Fruit fly (Drosophila melanogaster) whole organism, embryonic: ENCODE data around the gene CG15333.

Experiments
- Abd-B ChIP-seq: fragments of 200-800 bp; sonication (Bioruptor generic); optimal IDR thresholded peaks from 2 replicates; lab custom pipeline; 2018; ENCODE audit warnings: missing biosample characterization, mild to moderate bottlenecking, missing genetic modification characterization, moderate library complexity
- Asciz ChIP-seq: fragments of 200-800 bp; sonication (Bioruptor generic); optimal IDR thresholded peaks from 2 replicates; lab custom pipeline; 2017; ENCODE audit warnings: missing biosample characterization, mild to moderate bottlenecking, missing genetic modification characterization, missing genetic modification reagents
- CG10321 ChIP-seq: fragments of 200-800 bp; sonication (Bioruptor generic); IDR thresholded peaks from 2 replicates; pipeline ENCODE4 v1.3.6; 2022; ENCODE audit warnings: missing biosample characterization, missing genetic modification characterization
- CG10959 ChIP-seq: fragments of 200-800 bp; sonication (Bioruptor generic); IDR thresholded peaks from 2 replicates; pipeline ENCODE4 v1.3.6; 2022; ENCODE audit warnings: missing biosample characterization, missing genetic modification characterization
- CG11456 ChIP-seq: fragments of 200-800 bp; sonication (Bioruptor generic); IDR thresholded peaks from 3 replicates; pipeline ENCODE4 v1.3.6; 2022; ENCODE audit warnings: missing biosample characterization, missing genetic modification characterization
- CG14014 ChIP-seq: fragments of 200-800 bp; sonication (Bioruptor generic); IDR thresholded peaks from 2 replicates; pipeline ENCODE4 v1.3.6; 2022; ENCODE audit warnings: missing biosample characterization, missing genetic modification characterization
- CG15601 ChIP-seq: fragments of 200-800 bp; sonication (Bioruptor generic); optimal IDR thresholded peaks from 3 replicates; lab custom pipeline; 2019; ENCODE audit warnings: missing biosample characterization, mild to moderate bottlenecking, missing genetic modification characterization, moderate library complexity
- CG16779 ChIP-seq: fragments of 200-800 bp; sonication (Bioruptor generic); IDR thresholded peaks from 2 replicates; pipeline ENCODE4 v1.3.6; 2022; ENCODE audit warnings: missing biosample characterization, missing genetic modification characterization
- CG16863 ChIP-seq: fragments of 200-800 bp; sonication (Bioruptor generic); optimal IDR thresholded peaks from 3 replicates; lab custom pipeline; 2016; ENCODE audit warnings: missing biosample characterization, missing genetic modification characterization
- CG18262 ChIP-seq: fragments of 200-800 bp; optimal IDR thresholded peaks from 3 replicates; lab custom pipeline; 2019; ENCODE audit warnings: missing biosample characterization, mild to moderate bottlenecking, missing genetic modification characterization, moderate library complexity
- CG1832 ChIP-seq: fragments of 200-800 bp; sonication (Bioruptor generic); optimal IDR thresholded peaks from 2 replicates; lab custom pipeline; 2017; ENCODE audit warnings: missing biosample characterization, mild to moderate bottlenecking, missing genetic modification characterization, inconsistent platforms
- CG2199 ChIP-seq: fragments of 200-800 bp; sonication (Bioruptor generic); IDR thresholded peaks from 3 replicates; pipeline ENCODE4 v1.3.6; 2022; ENCODE audit warnings: missing biosample characterization, missing genetic modification characterization
- CG2875 ChIP-seq: fragments of 200-800 bp; sonication (Bioruptor generic); optimal IDR thresholded peaks from 2 replicates; lab custom pipeline; 2017; ENCODE audit warnings: missing biosample characterization, mild to moderate bottlenecking, missing genetic modification characterization, missing genetic modification reagents
- CG3847 ChIP-seq: fragments of 200-800 bp; sonication (Bioruptor generic); IDR thresholded peaks from 2 replicates; pipeline ENCODE4 v1.3.6; 2022; ENCODE audit warnings: missing biosample characterization, missing genetic modification characterization
- CG6175 ChIP-seq: fragments of 200-800 bp; sonication (Bioruptor generic); IDR thresholded peaks from 3 replicates; pipeline ENCODE4 v1.3.6; 2022; ENCODE audit warnings: missing biosample characterization, missing genetic modification characterization
- CG6791 ChIP-seq: fragments of 200-800 bp; sonication (Bioruptor generic); IDR thresholded peaks from 3 replicates; pipeline ENCODE4 v1.3.6; 2022; ENCODE audit warnings: missing biosample characterization, missing genetic modification characterization; ENCODE audit not compliant: partially characterized antibody
- CG7271 ChIP-seq: fragments of 200-800 bp; sonication (Bioruptor generic); optimal IDR thresholded peaks from 2 replicates; lab custom pipeline; 2018; ENCODE audit warnings: missing biosample characterization, mild to moderate bottlenecking, missing genetic modification characterization, moderate library complexity
- CG7786 ChIP-seq: fragments of 200-800 bp; sonication (Bioruptor generic); optimal IDR thresholded peaks from 2 replicates; lab custom pipeline; 2016; ENCODE audit warnings: missing biosample characterization, missing genetic modification characterization
- CG7963 ChIP-seq: fragments of 200-800 bp; sonication (Bioruptor generic); IDR thresholded peaks from 3 replicates; pipeline ENCODE4 v1.3.6; 2022; ENCODE audit warnings: missing biosample characterization, missing genetic modification characterization; ENCODE audit not compliant: partially characterized antibody
- CG9437 ChIP-seq: fragments of 200-800 bp; sonication (Bioruptor generic); optimal IDR thresholded peaks from 2 replicates; lab custom pipeline; 2018; ENCODE audit warnings: missing biosample characterization, mild to moderate bottlenecking, missing genetic modification characterization
- CTCF ChIP-seq: fragments of 200-800 bp; sonication (Bioruptor generic); optimal IDR thresholded peaks from 2 replicates; lab custom pipeline; 2017; ENCODE audit warnings: missing biosample characterization, mild to moderate bottlenecking, missing genetic modification characterization, moderate library complexity
- D19A ChIP-seq: fragments of 200-800 bp; optimal IDR thresholded peaks from 3 replicates; lab custom pipeline; 2019; ENCODE audit warnings: missing biosample characterization, mild to moderate bottlenecking, missing genetic modification characterization, moderate library complexity
- Dfd ChIP-seq, 2 experiments: fragments of >200 bp; optimal IDR thresholded peaks; 2 replicates each; lab custom pipeline; 2017; ENCODE audit warnings: missing biosample characterization in 2 of 2, missing genetic modification characterization in 2 of 2
- Doc3 ChIP-seq: fragments of 200-800 bp; sonication (Bioruptor generic); IDR thresholded peaks from 3 replicates; pipeline ENCODE4 v1.3.6; 2022; ENCODE audit warnings: missing biosample characterization, missing genetic modification characterization; ENCODE audit not compliant: partially characterized antibody
- Drgx ChIP-seq: fragments of 200-800 bp; sonication (Bioruptor generic); IDR thresholded peaks from 2 replicates; pipeline ENCODE4 v1.3.6; 2022; ENCODE audit warnings: missing biosample characterization, missing genetic modification characterization
- Gsc ChIP-seq: fragments of 200-800 bp; sonication (Bioruptor generic); IDR thresholded peaks from 2 replicates; pipeline ENCODE4 v1.3.6; 2022; ENCODE audit warnings: missing biosample characterization, missing genetic modification characterization
- Kr ChIP-seq: fragments of 200-800 bp; sonication (Bioruptor generic); optimal IDR thresholded peaks from 2 replicates; lab custom pipeline; 2017; ENCODE audit warnings: missing biosample characterization, mild to moderate bottlenecking, missing genetic modification characterization
- Med ChIP-seq: fragments of 200-800 bp; sonication (Bioruptor generic); peaks from one replicate; lab custom pipeline; 2016; ENCODE audit warnings: missing biosample characterization, missing genetic modification characterization, mild to moderate bottlenecking, inconsistent platforms, moderate library complexity
- Neu2 ChIP-seq: fragments of 200-800 bp; sonication (Bioruptor generic); optimal IDR thresholded peaks from 3 replicates; lab custom pipeline; 2016; ENCODE audit warnings: missing biosample characterization, missing genetic modification characterization, borderline replicate concordance
- Pdp1 ChIP-seq, 2 experiments: fragments of 200-800 bp; sonication (Bioruptor generic); optimal IDR thresholded peaks; 3 replicates each; lab custom pipeline; 2016; ENCODE audit warnings: missing biosample characterization in 2 of 2, missing genetic modification characterization in 2 of 2, mild to moderate bottlenecking in 1 of 2, moderate library complexity in 1 of 2
- Sry-β ChIP-seq: fragments of 200-800 bp; sonication (Bioruptor generic); optimal IDR thresholded peaks from 2 replicates; lab custom pipeline; 2018; ENCODE audit warnings: missing biosample characterization, mild to moderate bottlenecking, missing genetic modification characterization, moderate library complexity
- Trl ChIP-seq, 3 experiments: fragments of >200 bp in 2 of 3; fragments of 200-800 bp in 1 of 3; sonication (Bioruptor generic) in 1 of 3; optimal IDR thresholded peaks; 2 replicates in 1 of 3; 3 replicates in 2 of 3; lab custom pipeline; 2016 to 2017; ENCODE audit warnings: missing biosample characterization in 1 of 3, missing genetic modification characterization in 1 of 3
- Xbp1 ChIP-seq: fragments of 200-800 bp; sonication (Bioruptor generic); optimal IDR thresholded peaks from 3 replicates; lab custom pipeline; 2016; ENCODE audit warnings: missing biosample characterization, mild to moderate bottlenecking, missing genetic modification characterization
- ase ChIP-seq: fragments of 200-800 bp; sonication (Bioruptor generic); IDR thresholded peaks from 3 replicates; pipeline ENCODE4 v1.3.6; 2022; ENCODE audit warnings: missing biosample characterization, missing genetic modification characterization
- bab2 ChIP-seq: fragments of 200-800 bp; sonication (Bioruptor generic); optimal IDR thresholded peaks from 2 replicates; lab custom pipeline; 2016; ENCODE audit warnings: missing biosample characterization, missing genetic modification characterization
- bowl ChIP-seq: fragments of 200-800 bp; sonication (Bioruptor generic); IDR thresholded peaks from 2 replicates; pipeline ENCODE4 v1.3.6; 2022; ENCODE audit warnings: missing biosample characterization, missing genetic modification characterization
- caup ChIP-seq: fragments of 200-800 bp; sonication (Bioruptor generic); optimal IDR thresholded peaks from 3 replicates; lab custom pipeline; 2017; ENCODE audit warnings: missing biosample characterization, mild to moderate bottlenecking, missing genetic modification characterization, moderate library complexity; ENCODE audit not compliant: severe bottlenecking
- cg ChIP-seq: fragments of 200-800 bp; sonication (Bioruptor generic); optimal IDR thresholded peaks from 3 replicates; lab custom pipeline; 2019; ENCODE audit warnings: missing biosample characterization, mild to moderate bottlenecking, missing genetic modification characterization, moderate library complexity
- crol ChIP-seq: fragments of 200-800 bp; sonication (Bioruptor generic); IDR thresholded peaks from 2 replicates; pipeline ENCODE4 v1.3.6; 2022; ENCODE audit warnings: missing biosample characterization, missing genetic modification characterization
- dimm ChIP-seq: fragments of 200-800 bp; sonication (Bioruptor generic); IDR thresholded peaks from 2 replicates; pipeline ENCODE4 v1.3.6; 2022; ENCODE audit warnings: missing biosample characterization, missing genetic modification characterization
- eve ChIP-seq, 2 experiments: fragments of >200 bp; optimal IDR thresholded peaks; 2 replicates each; lab custom pipeline; 2017; ENCODE audit warnings: missing biosample characterization in 2 of 2, missing genetic modification characterization in 2 of 2
- hth ChIP-seq: fragments of >200 bp; optimal IDR thresholded peaks from 2 replicates; lab custom pipeline; 2017; ENCODE audit warnings: inconsistent platforms
- kay ChIP-seq: fragments of 200-800 bp; sonication (Bioruptor generic); optimal IDR thresholded peaks from 2 replicates; lab custom pipeline; 2016; ENCODE audit warnings: missing biosample characterization, missing genetic modification characterization
- psq ChIP-seq: fragments of 200-800 bp; sonication (Bioruptor generic); optimal IDR thresholded peaks from 2 replicates; lab custom pipeline; 2017; ENCODE audit warnings: missing biosample characterization, missing genetic modification characterization
- pum ChIP-seq: fragments of 200-800 bp; sonication (Bioruptor generic); optimal IDR thresholded peaks from 2 replicates; lab custom pipeline; 2016; ENCODE audit warnings: missing biosample characterization, missing genetic modification characterization
- sens ChIP-seq: fragments of 200-800 bp; sonication (Bioruptor generic); peaks from one replicate; lab custom pipeline; 2016; ENCODE audit warnings: missing biosample characterization, missing genetic modification characterization
- slou ChIP-seq: fragments of 200-800 bp; sonication (Bioruptor generic); optimal IDR thresholded peaks from 3 replicates; lab custom pipeline; 2016; ENCODE audit warnings: missing biosample characterization, missing genetic modification characterization
- sqz ChIP-seq: fragments of 200-800 bp; sonication (Bioruptor generic); optimal IDR thresholded peaks from 3 replicates; lab custom pipeline; 2018; ENCODE audit warnings: missing biosample characterization, mild to moderate bottlenecking, missing genetic modification characterization
- zen ChIP-seq: fragments of 200-800 bp; sonication (Bioruptor generic); optimal IDR thresholded peaks from 3 replicates; lab custom pipeline; 2018; ENCODE audit warnings: missing biosample characterization, mild to moderate bottlenecking, missing genetic modification characterization, moderate library complexity

CG15333 gene

dm6 chrX:8056597-8057228, 35.6 kb upstream of the CG15333 start (continued):
- no peak for TF ChIP-seq Xbp1 (GFP tag; lab: Kevin White, UChicago)
- TF ChIP-seq Gsc (GFP tag; lab: Robert Waterston, UW), result no peak
- no peak for TF ChIP-seq CG16863
- no peak for TF ChIP-seq zen

dm6 chrX:8056084-8056483, 34.9 kb upstream of the CG15333 start:
- TF ChIP-seq CG6791 (GFP tag; lab: Robert Waterston, UW) (no peak), eve (GFP tag; optimal IDR thresholded peaks at IDR 0.05; lab: Kevin White, UChicago) (peak in 1 of 2 experiments; percentile 60), CTCF (GFP tag; lab: Kevin White, UChicago) (peak; percentile 43), CG7786 (GFP tag; lab: Kevin White, UChicago) (no peak), Asciz (no peak), CG15601 (no peak), hth (lab: Kevin White, UChicago) (no peak), Sry-β (GFP tag; lab: Kevin White, UChicago) (no peak), CG7271 (tag; lab: Kevin White, UChicago) (no peak), bowl (GFP tag; lab: Robert Waterston, UW) (no peak), Pdp1 (GFP tag; optimal IDR thresholded peaks at IDR 0.05; lab: Kevin White, UChicago) (peak in 1 of 2 experiments; percentile 89), Neu2 (GFP tag; lab: Kevin White, UChicago) (peak; percentile 58), Dfd (GFP tag; optimal IDR thresholded peaks at IDR 0.05; lab: Kevin White, UChicago) (no peak), CG2875 (GFP tag; lab: Kevin White, UChicago) (no peak), CG3847 (no peak), CG9437 (GFP tag; lab: Kevin White, UChicago) (no peak), Abd-B (GFP tag; lab: Kevin White, UChicago) (no peak), CG2199 (GFP tag; lab: Robert Waterston, UW) (0 out of 3 replicates have a peak, but pooled peaks have one; percentile 44), dimm (no peak), CG14014 (GFP tag; lab: Robert Waterston, UW) (no peak), Med (GFP tag; lab: Kevin White, UChicago) (peak; percentile 33)

- TF ChIP-seq CG1832 (GFP tag; lab: Kevin White, UChicago) (peak; percentile 56), kay (GFP tag; lab: Kevin White, UChicago) (no peak), CG6175 (GFP tag; lab: Robert Waterston, UW) (no peak), CG11456 (no peak), sens (GFP tag; lab: Kevin White, UChicago) (peak; percentile 41), CG18262 (tag; lab: Kevin White, UChicago) (no peak), dimm (no peak), Doc3 (GFP tag; lab: Robert Waterston, UW) (no peak), Sry-β (GFP tag; lab: Kevin White, UChicago) (no peak), Drgx (no peak), CG16779 (GFP tag; lab: Robert Waterston, UW) (no peak), CG10959 (GFP tag; lab: Robert Waterston, UW) (no peak), slou (no peak), Kr (GFP tag; lab: Kevin White, UChicago) (no peak), pum (no peak), ase (GFP tag; lab: Robert Waterston, UW) (no peak), sqz (GFP tag; lab: Kevin White, UChicago) (peak; percentile 39), bab2 (GFP tag; lab: Kevin White, UChicago) (no peak), cg (GFP tag; lab: Kevin White, UChicago) (peak; percentile 21), psq (GFP tag; lab: Kevin White, UChicago) (no peak), CG10321 (GFP tag; lab: Robert Waterston, UW) (peak; percentile 64), caup (GFP tag; lab: Kevin White, UChicago) (no peak), D19A (peak; percentile 52), Trl (optimal IDR thresholded peaks at IDR 0.05; lab: Kevin White, UChicago) (peak in 1 of 2 experiments; percentile 18), Trl (GFP tag; optimal IDR thresholded peaks at IDR 0.05; lab: Kevin White, UChicago) (no peak), CG7963 (GFP tag; lab: Robert Waterston, UW) (no peak), crol (GFP tag; lab: Robert Waterston, UW) (no peak)
Observed at dm6 chrX:8049292-8049691, 28.1 kb upstream of the CG15333 start.
